Worm (Caenorhabditis elegans) whole organism, mixed stage, embryonic: ENCODE measurements around the gene F41C3.7.

Experiments used
- bed-3 ChIP-seq: fragments of 200-800 bp; sonication (Bioruptor generic); optimal IDR thresholded peaks from 3 replicates; lab custom pipeline; 2018; ENCODE audit warnings: mild to moderate bottlenecking, missing genetic modification characterization, moderate library complexity, missing compliant biosample characterization
- blmp-1 ChIP-seq: fragments of 150-350 bp; optimal IDR thresholded peaks from 2 replicates; lab custom pipeline; 2014; ENCODE audit warnings: missing biosample characterization, missing genetic modification characterization
- ceh-39 ChIP-seq: fragments of 150-350 bp; optimal IDR thresholded peaks from 2 replicates; lab custom pipeline; 2014; ENCODE audit warnings: missing biosample characterization, missing genetic modification characterization
- ceh-43 ChIP-seq: fragments of 200-800 bp; sonication (Bioruptor generic); optimal IDR thresholded peaks from 2 replicates; lab custom pipeline; 2018; ENCODE audit warnings: mild to moderate bottlenecking, missing genetic modification characterization, moderate library complexity, missing compliant biosample characterization
- ceh-83 ChIP-seq: fragments of 200-800 bp; sonication (Bioruptor generic); optimal IDR thresholded peaks from 2 replicates; lab custom pipeline; 2018; ENCODE audit warnings: mild to moderate bottlenecking, missing genetic modification characterization, missing compliant biosample characterization
- ces-1 ChIP-seq: fragments of 150-350 bp; optimal IDR thresholded peaks from 2 replicates; lab custom pipeline; 2014; ENCODE audit warnings: missing biosample characterization, missing genetic modification reagents, missing genetic modification characterization
- cnd-1 ChIP-seq: fragments of 200-800 bp; sonication (Bioruptor generic); optimal IDR thresholded peaks from 2 replicates; lab custom pipeline; 2018; ENCODE audit warnings: mild to moderate bottlenecking, missing genetic modification characterization, missing compliant biosample characterization
- drap-1 ChIP-seq: fragments of 200-800 bp; sonication (Bioruptor generic); optimal IDR thresholded peaks from 3 replicates; lab custom pipeline; 2018; ENCODE audit warnings: mild to moderate bottlenecking, missing genetic modification characterization, missing compliant biosample characterization
- elt-1 ChIP-seq: sonication (generic microtip); optimal IDR thresholded peaks from 2 replicates; lab custom pipeline; 2017; ENCODE audit warnings: missing genetic modification characterization, mild to moderate bottlenecking, missing compliant biosample characterization, antibody characterized with exemption, moderate library complexity, borderline replicate concordance; ENCODE audit not compliant: insufficient read depth
- flh-1 ChIP-seq: fragments of 200-800 bp; sonication (Bioruptor generic); optimal IDR thresholded peaks from 2 replicates; lab custom pipeline; 2018; ENCODE audit warnings: mild to moderate bottlenecking, missing genetic modification characterization, moderate library complexity, missing compliant biosample characterization
- ham-2 ChIP-seq: fragments of 200-800 bp; sonication (Bioruptor generic); optimal IDR thresholded peaks from 2 replicates; lab custom pipeline; 2018; ENCODE audit warnings: mild to moderate bottlenecking, missing genetic modification characterization, missing compliant biosample characterization
- hlh-1 ChIP-seq: fragments of 150-350 bp; optimal IDR thresholded peaks from 2 replicates; lab custom pipeline; 2014; ENCODE audit warnings: missing biosample characterization, missing genetic modification reagents, missing genetic modification characterization
- lin-13 ChIP-seq: fragments of 150-350 bp; optimal IDR thresholded peaks from 2 replicates; lab custom pipeline; 2014; ENCODE audit warnings: missing biosample characterization, missing genetic modification characterization
- lin-32 ChIP-seq: fragments of 200-800 bp; sonication (Bioruptor generic); optimal IDR thresholded peaks from 2 replicates; lab custom pipeline; 2018; ENCODE audit warnings: mild to moderate bottlenecking, missing genetic modification characterization, missing compliant biosample characterization
- lsy-2 ChIP-seq: fragments of 150-350 bp; optimal IDR thresholded peaks from 2 replicates; lab custom pipeline; 2014; ENCODE audit warnings: missing biosample characterization, missing genetic modification characterization
- mab-5 ChIP-seq: fragments of 150-350 bp; optimal IDR thresholded peaks from 2 replicates; lab custom pipeline; 2014; ENCODE audit warnings: missing biosample characterization, missing genetic modification characterization
- mep-1 ChIP-seq: fragments of 150-350 bp; optimal IDR thresholded peaks from 2 replicates; lab custom pipeline; 2017; ENCODE audit warnings: missing biosample characterization, missing genetic modification reagents, missing genetic modification characterization, inconsistent platforms
- nhr-12 ChIP-seq: fragments of 150-350 bp; optimal IDR thresholded peaks from 2 replicates; lab custom pipeline; 2014; ENCODE audit warnings: missing biosample characterization, missing genetic modification characterization
- nhr-2 ChIP-seq: fragments of 150-350 bp; optimal IDR thresholded peaks from 2 replicates; lab custom pipeline; 2014; ENCODE audit warnings: missing biosample characterization, missing genetic modification characterization
- nhr-237 ChIP-seq: fragments of 150-350 bp; optimal IDR thresholded peaks from 2 replicates; lab custom pipeline; 2014; ENCODE audit warnings: missing biosample characterization, missing genetic modification characterization
- nhr-28 ChIP-seq: fragments of 150-350 bp; optimal IDR thresholded peaks from 2 replicates; lab custom pipeline; 2014; ENCODE audit warnings: missing biosample characterization, missing genetic modification characterization
- nhr-76 ChIP-seq: sonication (generic microtip); optimal IDR thresholded peaks from 2 replicates; lab custom pipeline; 2017; ENCODE audit warnings: missing biosample characterization, missing genetic modification characterization
- pha-4 ChIP-seq: fragments of 150-350 bp; optimal IDR thresholded peaks from 2 replicates; lab custom pipeline; 2018; ENCODE audit warnings: missing biosample characterization, missing genetic modification reagents, missing genetic modification characterization
- sem-2 ChIP-seq: fragments of 200-800 bp; sonication (Bioruptor generic); optimal IDR thresholded peaks from 2 replicates; lab custom pipeline; 2018; ENCODE audit warnings: mild to moderate bottlenecking, missing genetic modification characterization, missing compliant biosample characterization
- snpc-4 ChIP-seq: fragments of 150-350 bp; optimal IDR thresholded peaks from 2 replicates; lab custom pipeline; 2014; ENCODE audit warnings: missing biosample characterization, missing genetic modification characterization
- sptf-1 ChIP-seq: sonication (generic microtip); optimal IDR thresholded peaks from 2 replicates; lab custom pipeline; 2017; ENCODE audit warnings: mild to moderate bottlenecking, missing genetic modification characterization, moderate library complexity, missing compliant biosample characterization
- tbx-8 ChIP-seq: fragments of 200-800 bp; sonication (Bioruptor generic); optimal IDR thresholded peaks from 2 replicates; lab custom pipeline; 2018; ENCODE audit warnings: mild to moderate bottlenecking, missing genetic modification characterization, moderate library complexity, missing compliant biosample characterization
- unc-120 ChIP-seq: sonication (generic microtip); optimal IDR thresholded peaks from 2 replicates; lab custom pipeline; 2017; ENCODE audit warnings: missing genetic modification characterization, missing compliant biosample characterization; ENCODE audit not compliant: poor library complexity, severe bottlenecking
- unc-39 ChIP-seq: fragments of 150-350 bp; optimal IDR thresholded peaks from 2 replicates; lab custom pipeline; 2014; ENCODE audit warnings: missing biosample characterization, missing genetic modification characterization
- unc-62 ChIP-seq: fragments of 150-350 bp; optimal IDR thresholded peaks from 2 replicates; lab custom pipeline; 2014; ENCODE audit warnings: missing biosample characterization, missing genetic modification reagents, missing genetic modification characterization
- zip-8 ChIP-seq: fragments of 150-350 bp; optimal IDR thresholded peaks from 2 replicates; lab custom pipeline; 2014; ENCODE audit warnings: missing biosample characterization, missing genetic modification characterization
- ztf-11 ChIP-seq: fragments of 150-350 bp; optimal IDR thresholded peaks from 2 replicates; lab custom pipeline; 2014; ENCODE audit warnings: missing biosample characterization, missing genetic modification characterization

F41C3.7 gene

ce11 chrII:4752257-4752728, 22.5 kb downstream of the F41C3.7 start, which contains the start of gene F41C3.1:
TSS of gene F41C3.1 (plus strand) at chrII:4752307.
- TF ChIP-seq snpc-4 (tag; lab: Kevin White, UChicago) (no peak), blmp-1 (tag; lab: Kevin White, UChicago) (no peak), nhr-28 (tag; lab: Kevin White, UChicago) (no peak), ceh-39 (no peak), nhr-76 (tag; lab: Kevin White, UChicago) (no peak), lsy-2 (tag; lab: Kevin White, UChicago) (no peak), hlh-1 (tag; lab: Kevin White, UChicago) (no peak), flh-1 (no peak), drap-1 (GFP tag; lab: Kevin White, UChicago) (no peak), mep-1 (tag; lab: Kevin White, UChicago) (no peak), unc-39 (tag; lab: Kevin White, UChicago) (no peak), lin-32 (GFP tag; lab: Kevin White, UChicago) (no peak), cnd-1 (tag; lab: Kevin White, UChicago) (no peak), sem-2 (no peak), mab-5 (no peak), ham-2 (GFP tag; lab: Kevin White, UChicago) (no peak)

ce11 chrII:4753133-4753532, 23.3 kb downstream of the F41C3.7 start, which contains the start of gene C27D9.1:
TSS of gene C27D9.1 (plus strand) at chrII:4753413.
- TF ChIP-seq ceh-39 = no peak
- no peak for TF ChIP-seq unc-62 (GFP tag; lab: Kevin White, UChicago)
- TF ChIP-seq mep-1 (tag; lab: Kevin White, UChicago) = no peak
- TF ChIP-seq hlh-1 (tag; lab: Kevin White, UChicago) = no peak
- TF ChIP-seq ceh-43 (GFP tag; lab: Kevin White, UChicago) = no peak
- TF ChIP-seq nhr-2 (tag; lab: Kevin White, UChicago) = no peak
- no peak for TF ChIP-seq lin-32 (GFP tag; lab: Kevin White, UChicago)
- TF ChIP-seq mab-5 = no peak
- no peak for TF ChIP-seq nhr-237 (tag; lab: Kevin White, UChicago)
- no peak for TF ChIP-seq elt-1 (tag; lab: Kevin White, UChicago)
- TF ChIP-seq drap-1 (GFP tag; lab: Kevin White, UChicago) = no peak
- TF ChIP-seq ztf-11 = no peak
- TF ChIP-seq lin-13 (tag; lab: Kevin White, UChicago) = no peak

- TF ChIP-seq blmp-1 (tag; lab: Kevin White, UChicago) (no peak), zip-8 (no peak), ztf-11 (no peak), nhr-237 (tag; lab: Kevin White, UChicago) (no peak), nhr-2 (tag; lab: Kevin White, UChicago) (no peak), unc-39 (tag; lab: Kevin White, UChicago) (no peak), tbx-8 (GFP tag; lab: Kevin White, UChicago) (no peak), drap-1 (GFP tag; lab: Kevin White, UChicago) (no peak), bed-3 (GFP tag; lab: Kevin White, UChicago) (no peak), nhr-28 (tag; lab: Kevin White, UChicago) (no peak), ceh-83 (GFP tag; lab: Kevin White, UChicago) (no peak), mep-1 (tag; lab: Kevin White, UChicago) (no peak), ham-2 (GFP tag; lab: Kevin White, UChicago) (no peak), nhr-76 (tag; lab: Kevin White, UChicago) (no peak)
Observed at ce11 chrII:4755654-4756053, 25.8 kb downstream of the F41C3.7 start.

- TF ChIP-seq ceh-83 (GFP tag; lab: Kevin White, UChicago) = no peak
- TF ChIP-seq lsy-2 (tag; lab: Kevin White, UChicago) = no peak
- TF ChIP-seq mep-1 (tag; lab: Kevin White, UChicago) = no peak
- no peak for TF ChIP-seq pha-4 (tag; lab: Kevin White, UChicago)
- TF ChIP-seq nhr-76 (tag; lab: Kevin White, UChicago) = no peak
- no peak for TF ChIP-seq sem-2
- no peak for TF ChIP-seq nhr-2 (tag; lab: Kevin White, UChicago)
- TF ChIP-seq ces-1 (GFP tag; lab: Kevin White, UChicago) = no peak
Observed at ce11 chrII:4756751-4757150, 26.9 kb downstream of the F41C3.7 start, which contains the start of gene C27D9.2. TSS of gene C27D9.2 (minus strand) at chrII:4756851.

- no peak for TF ChIP-seq lsy-2 (tag; lab: Kevin White, UChicago)
- no peak for TF ChIP-seq ceh-83 (GFP tag; lab: Kevin White, UChicago)
- no peak for TF ChIP-seq nhr-28 (tag; lab: Kevin White, UChicago)
- no peak for TF ChIP-seq nhr-12 (tag; lab: Kevin White, UChicago)
- TF ChIP-seq ceh-39 = no peak
- no peak for TF ChIP-seq pha-4 (tag; lab: Kevin White, UChicago)
- TF ChIP-seq blmp-1 (tag; lab: Kevin White, UChicago) = no peak
- no peak for TF ChIP-seq nhr-2 (tag; lab: Kevin White, UChicago)
- TF ChIP-seq tbx-8 (GFP tag; lab: Kevin White, UChicago) = no peak
- no peak for TF ChIP-seq ces-1 (GFP tag; lab: Kevin White, UChicago)
- no peak for TF ChIP-seq mab-5
- TF ChIP-seq mep-1 (tag; lab: Kevin White, UChicago) = no peak
- TF ChIP-seq sptf-1 (tag; lab: Kevin White, UChicago) = no peak
- TF ChIP-seq unc-120 = no peak
- no peak for TF ChIP-seq unc-62 (GFP tag; lab: Kevin White, UChicago)
- no peak for TF ChIP-seq elt-1 (tag; lab: Kevin White, UChicago)
- TF ChIP-seq flh-1 = no peak
- no peak for TF ChIP-seq unc-39 (tag; lab: Kevin White, UChicago)
Observed at ce11 chrII:4758462-4758861, 28.6 kb downstream of the F41C3.7 start, which contains the start of gene F26G1.3. TSS of gene F26G1.3 (plus strand) at chrII:4758762.
